Worm (Caenorhabditis elegans) whole organism, L1 larva: Measurements from ENCODE around the gene C25F9.6.

ENCODE experiments used
- ama-1 ChIP-seq: fragments of 150-350 bp; optimal IDR thresholded peaks from 2 replicates; lab custom pipeline; 2014
- blmp-1 ChIP-seq: fragments of 150-350 bp; optimal IDR thresholded peaks from 2 replicates; lab custom pipeline; 2014; ENCODE audit warnings: missing biosample characterization, missing genetic modification characterization
- fkh-10 ChIP-seq: sonication (generic microtip); optimal IDR thresholded peaks from 2 replicates; lab custom pipeline; 2017; ENCODE audit warnings: missing biosample characterization, missing genetic modification reagents, missing genetic modification characterization
- fkh-8 ChIP-seq: sonication (generic microtip); optimal IDR thresholded peaks from 2 replicates; lab custom pipeline; 2016; ENCODE audit warnings: mild to moderate bottlenecking, missing genetic modification characterization, missing compliant biosample characterization
- hpl-2 ChIP-seq: fragments of 150-350 bp; optimal IDR thresholded peaks from 2 replicates; lab custom pipeline; 2014; ENCODE audit warnings: missing biosample characterization, missing genetic modification reagents, missing genetic modification characterization
- lin-13 ChIP-seq: fragments of 150-350 bp; optimal IDR thresholded peaks from 2 replicates; lab custom pipeline; 2014; ENCODE audit warnings: missing biosample characterization, missing genetic modification reagents, missing genetic modification characterization
- lin-39 ChIP-seq: fragments of 150-350 bp; optimal IDR thresholded peaks from 2 replicates; lab custom pipeline; 2014; ENCODE audit warnings: missing biosample characterization, missing genetic modification reagents, missing genetic modification characterization
- nhr-237 ChIP-seq: fragments of 150-350 bp; optimal IDR thresholded peaks from 2 replicates; lab custom pipeline; 2014; ENCODE audit warnings: missing biosample characterization, missing genetic modification characterization
- rnt-1 ChIP-seq: sonication (generic microtip); optimal IDR thresholded peaks from 2 replicates; lab custom pipeline; 2016; ENCODE audit warnings: mild to moderate bottlenecking, missing genetic modification characterization, moderate library complexity, missing compliant biosample characterization
- snpc-4 ChIP-seq: fragments of 150-350 bp; optimal IDR thresholded peaks from 2 replicates; lab custom pipeline; 2014; ENCODE audit warnings: missing biosample characterization, missing genetic modification characterization
- snu-23 ChIP-seq: sonication (generic microtip); optimal IDR thresholded peaks from 2 replicates; lab custom pipeline; 2016; ENCODE audit warnings: missing genetic modification characterization, missing compliant biosample characterization

DNA sequence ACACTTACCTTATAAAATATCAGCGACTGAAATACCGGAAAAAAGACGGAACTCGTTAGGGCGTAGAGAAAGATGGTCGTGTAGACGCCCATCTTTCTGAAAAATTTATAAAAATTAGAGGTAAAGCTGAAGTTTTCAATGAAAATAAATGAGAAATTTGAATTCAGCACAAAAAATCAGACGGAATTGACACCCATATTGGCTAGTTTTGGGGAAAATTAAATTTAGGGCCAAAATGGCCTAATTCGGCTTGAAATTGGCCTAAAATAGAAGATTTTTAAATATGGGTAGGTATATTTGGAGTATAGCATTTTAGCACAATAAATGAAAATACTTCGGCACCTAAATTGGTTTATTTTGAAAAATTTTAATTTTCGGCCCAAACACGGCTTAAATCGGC, 15.1 kb downstream of the C25F9.6 start, which contains the start of gene slcr-46.2:
- TF ChIP-seq fkh-8 (tag; lab: Kevin White, UChicago) (no peak), lin-39 (tag; lab: Kevin White, UChicago) (no peak), ama-1 (lab: Kevin White, UChicago) (no peak), fkh-10 (GFP tag; lab: Kevin White, UChicago) (no peak), snpc-4 (no peak), hpl-2 (GFP tag; lab: Kevin White, UChicago) (no peak), blmp-1 (tag; lab: Kevin White, UChicago) (no peak), rnt-1 (tag; lab: Kevin White, UChicago) (no peak), lin-13 (GFP tag; lab: Kevin White, UChicago) (no peak), nhr-237 (no peak), snu-23 (GFP tag; lab: Kevin White, UChicago) (no peak)
